Worm (Caenorhabditis elegans): ENCODE results near the gene F56F11.2.
A peak's percentile ranks its signal among the peaks of the same experiment; 100 is the strongest.

DNA sequence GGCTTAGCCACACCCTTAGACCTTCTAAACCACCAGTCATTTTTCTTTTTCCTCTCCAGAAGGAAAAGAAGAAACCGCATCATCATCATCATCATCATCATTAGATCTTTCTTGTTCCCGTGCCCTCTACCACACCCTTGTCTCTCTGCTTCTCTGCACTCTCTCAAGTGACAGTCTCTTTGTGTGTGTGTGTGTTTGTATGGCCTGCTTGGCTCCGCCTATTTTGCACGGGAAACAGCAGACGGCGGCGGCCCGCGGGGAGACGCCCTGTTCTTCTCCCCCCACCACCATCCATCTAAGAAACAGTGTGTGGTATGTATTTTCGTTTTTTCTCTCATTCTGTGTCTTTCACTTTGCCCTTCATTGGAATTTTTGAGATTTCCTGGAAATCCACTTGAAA, 10.3 kb upstream of the F56F11.2 start:
- TF ChIP-seq him-1 (tag; optimal IDR thresholded peaks at IDR 0.05) = no peak
- TF ChIP-seq W03F9.2 (tag; optimal IDR thresholded peaks at IDR 0.05) = peak; percentile 1

All from whole organism, L4/young adult.